Worm (Caenorhabditis elegans) whole organism, L4 larva: ENCODE data around the gene his-38.

Experiments used
- D1046.2 ChIP-seq: fragments of 200-800 bp; sonication (Bioruptor generic); IDR thresholded peaks from 2 replicates; pipeline ENCODE4 v1.3.6; 2022; ENCODE audit warnings: missing genetic modification characterization, missing compliant biosample characterization
- F26F4.8 ChIP-seq: fragments of 200-800 bp; sonication (Bioruptor generic); conservative IDR thresholded peaks from 2 replicates; pipeline ENCODE4 v1.3.6; 2022; ENCODE audit warnings: missing genetic modification characterization, missing compliant biosample characterization
- T20F7.1 ChIP-seq: fragments of 200-800 bp; sonication (Bioruptor generic); optimal IDR thresholded peaks from 2 replicates; lab custom pipeline; 2018; ENCODE audit warnings: mild to moderate bottlenecking, missing genetic modification characterization, missing compliant biosample characterization
- T26A8.4 ChIP-seq: fragments of 200-800 bp; sonication (Bioruptor generic); IDR thresholded peaks from 2 replicates; pipeline ENCODE4 v1.3.6; 2022; ENCODE audit warnings: missing genetic modification characterization, missing compliant biosample characterization
- Y48G9A.11 ChIP-seq: fragments of 200-800 bp; sonication (Bioruptor generic); IDR thresholded peaks from 2 replicates; pipeline ENCODE4 v1.3.6; 2022; ENCODE audit warnings: missing genetic modification reagents, missing genetic modification characterization, missing compliant biosample characterization
- Y5F2A.4 ChIP-seq: fragments of 200-800 bp; sonication (Bioruptor generic); optimal IDR thresholded peaks from 2 replicates; lab custom pipeline; 2018; ENCODE audit warnings: mild to moderate bottlenecking, missing genetic modification characterization, missing compliant biosample characterization
- aha-1 ChIP-seq: fragments of 150-350 bp; peaks from one replicate; lab custom pipeline; 2014; ENCODE audit warnings: missing biosample characterization, missing genetic modification characterization
- ama-1 ChIP-seq: fragments of 150-350 bp; optimal IDR thresholded peaks from 2 replicates; lab custom pipeline; 2014; ENCODE audit warnings: inconsistent platforms, mixed read lengths
- attf-4 ChIP-seq: sonication (generic microtip); optimal IDR thresholded peaks from 3 replicates; lab custom pipeline; 2017; ENCODE audit warnings: missing biosample characterization, missing genetic modification characterization
- ceh-20 ChIP-seq: fragments of 200-800 bp; sonication (Bioruptor generic); IDR thresholded peaks from 2 replicates; pipeline ENCODE4 v1.3.6; 2022; ENCODE audit warnings: missing genetic modification reagents, missing genetic modification characterization, missing compliant biosample characterization
- dmd-6 ChIP-seq: fragments of 200-800 bp; sonication (Bioruptor generic); IDR thresholded peaks from 2 replicates; pipeline ENCODE4 v1.3.6; 2022; ENCODE audit warnings: missing genetic modification reagents, missing genetic modification characterization, missing compliant biosample characterization
- dmd-8 ChIP-seq: fragments of 200-800 bp; sonication (Bioruptor generic); IDR thresholded peaks from 2 replicates; pipeline ENCODE4 v1.3.6; 2022; ENCODE audit warnings: missing genetic modification characterization, missing compliant biosample characterization
- dmd-9 ChIP-seq: fragments of 200-800 bp; sonication (Bioruptor generic); IDR thresholded peaks from 2 replicates; pipeline ENCODE4 v1.3.6; 2022; ENCODE audit warnings: missing genetic modification reagents, missing genetic modification characterization, missing compliant biosample characterization
- dpl-1 ChIP-seq: fragments of 150-350 bp; optimal IDR thresholded peaks from 2 replicates; lab custom pipeline; 2014; ENCODE audit warnings: missing biosample characterization, missing genetic modification reagents, missing genetic modification characterization
- fkh-10 ChIP-seq: fragments of 150-350 bp; optimal IDR thresholded peaks from 2 replicates; lab custom pipeline; 2014; ENCODE audit warnings: missing biosample characterization, missing genetic modification reagents, missing genetic modification characterization
- hlh-30 ChIP-seq: sonication (generic microtip); optimal IDR thresholded peaks from 2 replicates; lab custom pipeline; 2017; ENCODE audit warnings: antibody characterized with exemption, mild to moderate bottlenecking, missing genetic modification characterization, missing compliant biosample characterization; ENCODE audit not compliant: insufficient read depth
- hmg-1.1 ChIP-seq: fragments of 200-800 bp; sonication (Bioruptor generic); IDR thresholded peaks from 2 replicates; pipeline ENCODE4 v1.3.6; 2022; ENCODE audit warnings: missing genetic modification reagents, missing genetic modification characterization, missing compliant biosample characterization
- madf-5 ChIP-seq, 2 experiments: fragments of 200-800 bp; sonication (Bioruptor generic); IDR thresholded peaks; 2 replicates each; pipeline ENCODE4 v1.3.6; 2022; ENCODE audit warnings: missing compliant biosample characterization in 2 of 2, missing genetic modification characterization in 2 of 2
- mdl-1 ChIP-seq, 2 experiments: fragments of 150-350 bp in 1 of 2; sonication (generic microtip) in 1 of 2; optimal IDR thresholded peaks; 2 replicates each; lab custom pipeline; 2014 to 2017; ENCODE audit warnings: missing biosample characterization in 2 of 2, missing genetic modification characterization in 2 of 2
- mxl-3 ChIP-seq: fragments of 200-800 bp; sonication (Bioruptor generic); optimal IDR thresholded peaks from 2 replicates; lab custom pipeline; 2018; ENCODE audit warnings: mild to moderate bottlenecking, missing genetic modification characterization, missing compliant biosample characterization
- nhr-11 ChIP-seq: fragments of 150-350 bp; optimal IDR thresholded peaks from 2 replicates; lab custom pipeline; 2014; ENCODE audit warnings: missing biosample characterization, missing genetic modification characterization
- nhr-25 ChIP-seq: sonication (generic microtip); optimal IDR thresholded peaks from 2 replicates; lab custom pipeline; 2017; ENCODE audit warnings: missing genetic modification characterization, mild to moderate bottlenecking, missing compliant biosample characterization, antibody characterized with exemption, moderate library complexity, borderline replicate concordance; ENCODE audit not compliant: insufficient read depth
- nhr-28 ChIP-seq: fragments of 150-350 bp; optimal IDR thresholded peaks from 2 replicates; lab custom pipeline; 2014; ENCODE audit warnings: missing biosample characterization, missing genetic modification characterization
- nhr-41 ChIP-seq: fragments of 200-800 bp; sonication (Bioruptor generic); IDR thresholded peaks from 2 replicates; pipeline ENCODE4 v1.3.6; 2022; ENCODE audit warnings: missing genetic modification reagents, missing genetic modification characterization, missing compliant biosample characterization
- nhr-6 ChIP-seq: fragments of 150-350 bp; optimal IDR thresholded peaks from 2 replicates; lab custom pipeline; 2014; ENCODE audit warnings: missing biosample characterization, missing genetic modification characterization
- rbr-2 ChIP-seq: sonication (generic microtip); optimal IDR thresholded peaks from 2 replicates; lab custom pipeline; 2016; ENCODE audit warnings: missing genotype, missing genetic modification characterization, missing compliant biosample characterization
- sdz-12 ChIP-seq: fragments of 200-800 bp; sonication (Bioruptor generic); optimal IDR thresholded peaks from 2 replicates; lab custom pipeline; 2018; ENCODE audit warnings: mild to moderate bottlenecking, missing genetic modification characterization, missing compliant biosample characterization
- snpc-1.2 ChIP-seq: fragments of 200-800 bp; sonication (Bioruptor generic); IDR thresholded peaks from 2 replicates; pipeline ENCODE4 v1.3.6; 2022; ENCODE audit warnings: missing genetic modification reagents, missing genetic modification characterization, missing compliant biosample characterization
- spr-1 ChIP-seq: sonication (generic microtip); optimal IDR thresholded peaks from 2 replicates; lab custom pipeline; 2016; ENCODE audit warnings: mild to moderate bottlenecking, missing genetic modification characterization, missing compliant biosample characterization
- unc-62 ChIP-seq, 3 experiments: fragments of 150-350 bp in 1 of 3; sonication (generic microtip); optimal IDR thresholded peaks in 2 of 3; peaks in 1 of 3; 1 replicate in 1 of 3; 2 replicates in 2 of 3; lab custom pipeline; 2014 to 2017; ENCODE audit warnings: missing biosample characterization in 3 of 3, missing genetic modification characterization in 3 of 3, missing genetic modification reagents in 3 of 3, missing genotype in 1 of 3
- zfp-3 ChIP-seq: fragments of 200-800 bp; sonication (Bioruptor generic); conservative IDR thresholded peaks from 2 replicates; pipeline ENCODE4 v1.3.6; 2022; ENCODE audit warnings: missing genetic modification reagents, missing genetic modification characterization, missing compliant biosample characterization

The his-38 gene

ce11 chrX:7334302-7334724 lies 24.6 kb upstream of the his-38 start, which contains the start of gene epg-7 (continued):
- TF ChIP-seq nhr-28 (tag; lab: Kevin White, UChicago) (peak; percentile 91), T26A8.4 (peak; percentile 91), D1046.2 (no peak), dmd-9 (GFP tag; lab: Robert Waterston, UW) (peak; percentile 69), fkh-10 (GFP tag; lab: Kevin White, UChicago) (peak; percentile 95), ceh-20 (GFP tag; lab: Robert Waterston, UW) (peak; percentile 94), rbr-2 (tag; lab: Kevin White, UChicago) (peak; percentile 96), aha-1 (peak; percentile 99), nhr-41 (GFP tag; lab: Robert Waterston, UW) (no peak), spr-1 (tag; lab: Kevin White, UChicago) (peak; percentile 79), mdl-1 (tag; optimal IDR thresholded peaks at IDR 0.05; lab: Kevin White, UChicago) (peak; percentile 80 to 96), T20F7.1 (no peak), F26F4.8 (GFP tag; lab: Robert Waterston, UW) (no peak), snpc-1.2 (no peak), mxl-3 (GFP tag; lab: Kevin White, UChicago) (peak; percentile 89), dmd-8 (GFP tag; lab: Robert Waterston, UW) (peak; percentile 31; the same call in 1 of the 2 replicates), nhr-6 (tag; lab: Kevin White, UChicago) (peak; percentile 86)

DNA sequence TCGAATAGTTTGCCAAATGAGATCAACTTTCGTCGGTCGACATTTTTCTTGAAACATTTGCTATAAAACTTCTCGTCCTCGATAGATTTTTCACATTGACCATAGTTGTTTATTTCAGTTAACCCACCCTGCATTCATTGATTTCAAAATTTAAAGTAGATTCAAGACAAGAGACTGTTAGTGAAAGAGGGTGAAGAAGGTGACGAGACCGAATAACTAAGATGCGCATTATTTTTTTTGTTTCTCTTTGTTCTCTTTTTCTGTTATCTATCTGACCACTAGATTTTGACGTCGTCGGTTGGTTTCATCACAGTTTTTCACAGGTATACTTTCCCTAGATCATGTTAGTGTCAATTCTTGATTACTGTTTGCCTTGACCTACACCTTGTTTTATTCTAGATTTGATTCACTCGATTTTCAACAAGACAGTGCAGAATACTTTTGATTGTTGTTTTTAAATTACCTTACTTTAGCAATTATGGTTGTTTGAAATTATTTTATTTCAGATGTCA lies 21.1 kb upstream of the his-38 start, which contains the start of gene ttr-30:
Gene ttr-30 (plus strand): TSS at position 265 of the 512 bp plus-strand sequence.
- TF ChIP-seq F26F4.8 (GFP tag; lab: Robert Waterston, UW) (no peak), nhr-25 (tag; lab: Kevin White, UChicago) (peak; percentile 1), dpl-1 (no peak)

DNA sequence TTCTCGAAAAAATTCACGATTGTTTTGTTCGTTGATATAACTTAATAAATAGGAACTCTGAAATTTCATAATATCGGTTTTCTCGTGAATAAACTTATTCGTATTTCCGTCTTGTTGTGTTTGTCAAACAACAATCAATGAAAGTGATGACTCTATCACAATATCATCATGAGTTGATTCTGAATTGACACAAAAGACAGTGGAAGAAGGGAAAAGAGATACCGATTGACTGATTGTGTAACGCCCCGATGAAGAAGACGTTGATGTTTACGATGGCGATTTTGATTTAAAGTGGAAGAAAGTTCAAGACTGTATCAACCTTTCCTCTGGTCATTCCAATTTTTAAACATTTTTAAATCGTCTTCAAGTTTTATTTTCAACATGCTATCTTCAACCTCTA lies 19.9 kb upstream of the his-38 start, which contains the start of gene ttr-59:
Gene ttr-59 (plus strand): TSS at position 218 of the 400 bp plus-strand sequence.
- TF ChIP-seq nhr-25 (tag; lab: Kevin White, UChicago) = no peak
- TF ChIP-seq fkh-10 (GFP tag; lab: Kevin White, UChicago) = no peak
- TF ChIP-seq madf-5 (GFP tag; IDR thresholded peaks at IDR 0.05; lab: Robert Waterston, UW) = no peak
- peak; percentile 4 for TF ChIP-seq ama-1 (lab: Kevin White, UChicago)
- TF ChIP-seq Y5F2A.4 (GFP tag; lab: Kevin White, UChicago) = no peak
- peak; percentile 5 for TF ChIP-seq nhr-28 (tag; lab: Kevin White, UChicago)
- no peak for TF ChIP-seq Y48G9A.11 (GFP tag; lab: Robert Waterston, UW)
- TF ChIP-seq zfp-3 (GFP tag; lab: Robert Waterston, UW) = no peak
- TF ChIP-seq hlh-30 (tag; lab: Kevin White, UChicago) = peak; percentile 58
- no peak for TF ChIP-seq sdz-12 (GFP tag; lab: Kevin White, UChicago)
- no peak for TF ChIP-seq hmg-1.1 (GFP tag; lab: Robert Waterston, UW)

DNA sequence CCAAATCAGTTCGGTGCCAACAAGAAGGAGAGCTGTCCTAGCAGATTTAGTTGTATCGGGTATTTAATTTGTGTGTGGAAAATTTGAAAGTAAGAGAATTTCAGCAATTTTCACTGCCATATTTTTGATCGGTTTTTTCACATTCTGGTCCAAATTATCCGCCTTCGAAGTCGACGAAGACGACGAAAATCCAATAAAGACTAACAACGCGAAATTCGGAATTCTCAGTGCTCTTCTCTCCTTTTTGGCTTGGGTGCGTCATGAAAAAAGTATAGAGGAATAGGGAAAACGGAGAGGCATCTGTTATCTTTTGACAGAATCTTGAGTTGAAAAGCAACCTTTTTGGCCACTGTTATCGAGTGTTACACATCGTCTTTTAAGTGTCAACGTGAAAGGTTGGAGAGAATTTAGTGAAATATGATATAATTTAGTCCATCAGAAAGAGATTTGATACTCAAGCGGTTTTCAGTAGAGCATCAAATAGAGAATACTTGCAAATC lies 18.4 kb upstream of the his-38 start:
- no peak for TF ChIP-seq attf-4 (tag; lab: Kevin White, UChicago)
- TF ChIP-seq nhr-11 = no peak
- TF ChIP-seq dmd-6 (GFP tag; lab: Robert Waterston, UW) = 0 out of 2 replicates have a peak, but pooled peaks have one; percentile 7
- peak in 1 of 2 experiments; percentile 10 for TF ChIP-seq unc-62 (GFP tag; optimal IDR thresholded peaks at IDR 0.05 in 1 of 2; lab: Kevin White, UChicago)
- no peak for TF ChIP-seq unc-62 (tag; optimal IDR thresholded peaks at IDR 0.05; lab: Kevin White, UChicago)
- TF ChIP-seq, all 104 proteins: peak for 2
